Worm (Caenorhabditis elegans) whole organism, L1 larva: ENCODE measurements around the gene iglr-2.

Experiments used
- C16A3.4 ChIP-seq: fragments of 150-350 bp; optimal IDR thresholded peaks from 2 replicates; lab custom pipeline; 2014; ENCODE audit warnings: missing biosample characterization, missing genetic modification characterization
- C34B4.2 ChIP-seq: sonication (generic microtip); optimal IDR thresholded peaks from 2 replicates; lab custom pipeline; 2017; ENCODE audit warnings: mild to moderate bottlenecking, missing genetic modification characterization, missing compliant biosample characterization
- F16B12.6 ChIP-seq: fragments of 150-350 bp; optimal IDR thresholded peaks from 2 replicates; lab custom pipeline; 2014; ENCODE audit warnings: missing biosample characterization, missing genetic modification characterization
- Y116A8C.19 ChIP-seq: sonication (generic microtip); optimal IDR thresholded peaks from 2 replicates; lab custom pipeline; 2016; ENCODE audit warnings: missing compliant biosample characterization, missing genetic modification characterization, borderline replicate concordance
- aha-1 ChIP-seq: fragments of 150-350 bp; optimal IDR thresholded peaks from 2 replicates; lab custom pipeline; 2014; ENCODE audit warnings: missing biosample characterization, missing genetic modification characterization
- ceh-88 ChIP-seq: fragments of 200-800 bp; sonication (Bioruptor generic); IDR thresholded peaks from 2 replicates; pipeline ENCODE4 v1.3.6; 2022; ENCODE audit warnings: missing genetic modification characterization, missing compliant biosample characterization
- ceh-90 ChIP-seq: sonication (generic microtip); optimal IDR thresholded peaks from 2 replicates; lab custom pipeline; 2016; ENCODE audit warnings: missing genetic modification characterization, missing compliant biosample characterization
- ces-1 ChIP-seq: fragments of 150-350 bp; optimal IDR thresholded peaks from 2 replicates; lab custom pipeline; 2014; ENCODE audit warnings: missing biosample characterization, missing genetic modification reagents, missing genetic modification characterization
- dpl-1 ChIP-seq, 3 experiments: fragments of 150-350 bp in 2 of 3; sonication (generic microtip) in 1 of 3; optimal IDR thresholded peaks; 2 replicates each; lab custom pipeline; 2014 to 2017; ENCODE audit warnings: missing biosample characterization in 3 of 3, missing genetic modification characterization in 3 of 3, missing genetic modification reagents in 3 of 3
- dsc-1 ChIP-seq: sonication (generic microtip); optimal IDR thresholded peaks from 2 replicates; lab custom pipeline; 2016; ENCODE audit warnings: mild to moderate bottlenecking, missing genetic modification characterization, missing compliant biosample characterization
- efl-1 ChIP-seq, 4 experiments: fragments of 150-350 bp; optimal IDR thresholded peaks in 3 of 4; peaks in 1 of 4; 1 replicate in 1 of 4; 2 replicates in 3 of 4; lab custom pipeline; 2014; ENCODE audit warnings: missing biosample characterization in 2 of 4, missing genetic modification characterization in 2 of 4, missing genetic modification reagents in 2 of 4
- efl-3 ChIP-seq: fragments of 200-800 bp; sonication (Bioruptor generic); optimal IDR thresholded peaks from 2 replicates; lab custom pipeline; 2018; ENCODE audit warnings: mild to moderate bottlenecking, missing genetic modification characterization, missing compliant biosample characterization
- elt-2 ChIP-seq: sonication (generic microtip); optimal IDR thresholded peaks from 2 replicates; lab custom pipeline; 2016; ENCODE audit warnings: missing genetic modification characterization, mild to moderate bottlenecking, inconsistent platforms, missing compliant biosample characterization, missing genetic modification reagents
- elt-3 ChIP-seq, 6 experiments: fragments of 150-350 bp in 1 of 6; sonication (generic microtip); optimal IDR thresholded peaks; 2 replicates each; lab custom pipeline; 2017 to 2018; ENCODE audit warnings: missing biosample characterization in 6 of 6, missing genetic modification characterization in 6 of 6, inconsistent platforms in 1 of 6
- ets-5 ChIP-seq: fragments of 200-800 bp; sonication (Bioruptor generic); IDR thresholded peaks from 2 replicates; pipeline ENCODE4 v1.3.6; 2022; ENCODE audit warnings: missing genetic modification characterization, missing compliant biosample characterization
- fkh-10 ChIP-seq: sonication (generic microtip); optimal IDR thresholded peaks from 2 replicates; lab custom pipeline; 2017; ENCODE audit warnings: missing biosample characterization, missing genetic modification reagents, missing genetic modification characterization
- fkh-4 ChIP-seq: sonication (generic microtip); optimal IDR thresholded peaks from 2 replicates; lab custom pipeline; 2016; ENCODE audit warnings: missing compliant biosample characterization, missing genetic modification characterization, borderline replicate concordance
- fos-1 ChIP-seq: fragments of 150-350 bp; optimal IDR thresholded peaks from 2 replicates; lab custom pipeline; 2014; ENCODE audit warnings: missing biosample characterization, missing genetic modification characterization
- grh-1 ChIP-seq: fragments of 200-800 bp; sonication (Bioruptor generic); IDR thresholded peaks from 2 replicates; pipeline ENCODE4 v1.3.6; 2022; ENCODE audit warnings: missing genetic modification reagents, missing genetic modification characterization, missing compliant biosample characterization
- irx-1 ChIP-seq: sonication (generic microtip); optimal IDR thresholded peaks from 2 replicates; lab custom pipeline; 2016; ENCODE audit warnings: missing genetic modification characterization, missing compliant biosample characterization
- isw-1 ChIP-seq: fragments of 200-800 bp; sonication (Bioruptor generic); IDR thresholded peaks from 2 replicates; pipeline ENCODE4 v1.3.6; 2022; ENCODE audit warnings: missing genetic modification characterization, missing compliant biosample characterization
- jun-1 ChIP-seq: fragments of 150-350 bp; optimal IDR thresholded peaks from 2 replicates; lab custom pipeline; 2014; ENCODE audit warnings: missing biosample characterization, missing genetic modification reagents, missing genetic modification characterization
- lin-35 ChIP-seq, 2 experiments: fragments of 150-350 bp; optimal IDR thresholded peaks; 2 replicates each; lab custom pipeline; 2014; ENCODE audit warnings: missing biosample characterization in 2 of 2, missing genetic modification characterization in 2 of 2, missing genetic modification reagents in 2 of 2
- lin-39 ChIP-seq: fragments of 150-350 bp; optimal IDR thresholded peaks from 2 replicates; lab custom pipeline; 2014; ENCODE audit warnings: missing biosample characterization, missing genetic modification reagents, missing genetic modification characterization
- lsy-2 ChIP-seq, 2 experiments: fragments of 150-350 bp; optimal IDR thresholded peaks; 2 replicates each; lab custom pipeline; 2014; ENCODE audit warnings: missing biosample characterization in 2 of 2, missing genetic modification characterization in 2 of 2
- mdl-1 ChIP-seq, 2 experiments: fragments of 150-350 bp; optimal IDR thresholded peaks; 2 replicates each; lab custom pipeline; 2014 to 2017; ENCODE audit warnings: missing biosample characterization in 2 of 2, missing genetic modification characterization in 2 of 2, inconsistent platforms in 1 of 2
- mef-2 ChIP-seq: fragments of 150-350 bp; optimal IDR thresholded peaks from 2 replicates; lab custom pipeline; 2014; ENCODE audit warnings: missing biosample characterization, missing genetic modification characterization
- mep-1 ChIP-seq: fragments of 150-350 bp; optimal IDR thresholded peaks from 2 replicates; lab custom pipeline; 2014; ENCODE audit warnings: missing biosample characterization, missing genetic modification characterization
- nhr-12 ChIP-seq: sonication (generic microtip); optimal IDR thresholded peaks from 2 replicates; lab custom pipeline; 2017; ENCODE audit warnings: missing biosample characterization, missing genetic modification characterization
- nhr-20 ChIP-seq: sonication (generic microtip); optimal IDR thresholded peaks from 2 replicates; lab custom pipeline; 2016; ENCODE audit warnings: mild to moderate bottlenecking, missing genetic modification characterization, missing compliant biosample characterization
- nhr-237 ChIP-seq: fragments of 150-350 bp; optimal IDR thresholded peaks from 2 replicates; lab custom pipeline; 2014; ENCODE audit warnings: missing biosample characterization, missing genetic modification characterization
- nhr-28 ChIP-seq: fragments of 150-350 bp; optimal IDR thresholded peaks from 2 replicates; lab custom pipeline; 2014; ENCODE audit warnings: missing biosample characterization, missing genetic modification characterization
- nhr-47 ChIP-seq: sonication (generic microtip); optimal IDR thresholded peaks from 2 replicates; lab custom pipeline; 2016; ENCODE audit warnings: mild to moderate bottlenecking, missing genetic modification characterization, moderate library complexity, missing compliant biosample characterization
- nhr-71 ChIP-seq: sonication (generic microtip); optimal IDR thresholded peaks from 2 replicates; lab custom pipeline; 2016; ENCODE audit warnings: mild to moderate bottlenecking, missing genetic modification characterization, moderate library complexity, missing compliant biosample characterization
- nhr-84 ChIP-seq: sonication (generic microtip); optimal IDR thresholded peaks from 2 replicates; lab custom pipeline; 2017; ENCODE audit warnings: missing biosample characterization, missing genetic modification characterization
- nhr-90 ChIP-seq: sonication (generic microtip); optimal IDR thresholded peaks from 2 replicates; lab custom pipeline; 2016; ENCODE audit warnings: mild to moderate bottlenecking, missing genetic modification characterization, missing compliant biosample characterization; ENCODE audit not compliant: poor library complexity
- pax-3 ChIP-seq: fragments of 200-800 bp; sonication (Bioruptor generic); optimal IDR thresholded peaks from 2 replicates; lab custom pipeline; 2018; ENCODE audit warnings: mild to moderate bottlenecking, missing genetic modification characterization, moderate library complexity, missing compliant biosample characterization
- pqm-1 ChIP-seq: sonication (generic microtip); optimal IDR thresholded peaks from 3 replicates; lab custom pipeline; 2017; ENCODE audit warnings: missing biosample characterization, missing genetic modification characterization
- sup-37 ChIP-seq: fragments of 200-800 bp; sonication (Bioruptor generic); optimal IDR thresholded peaks from 2 replicates; lab custom pipeline; 2018; ENCODE audit warnings: mild to moderate bottlenecking, missing genetic modification characterization, missing compliant biosample characterization
- swsn-7 ChIP-seq: sonication (generic microtip); optimal IDR thresholded peaks from 2 replicates; lab custom pipeline; 2016; ENCODE audit warnings: missing genetic modification characterization, missing compliant biosample characterization
- tbx-2 ChIP-seq: sonication (generic microtip); optimal IDR thresholded peaks from 2 replicates; lab custom pipeline; 2016; ENCODE audit warnings: missing genetic modification characterization, missing compliant biosample characterization
- tlp-1 ChIP-seq: fragments of 150-350 bp; optimal IDR thresholded peaks from 2 replicates; lab custom pipeline; 2014; ENCODE audit warnings: missing biosample characterization, missing genetic modification characterization
- unc-130 ChIP-seq: fragments of 150-350 bp; optimal IDR thresholded peaks from 2 replicates; lab custom pipeline; 2017; ENCODE audit warnings: missing biosample characterization, missing genetic modification characterization, inconsistent platforms
- unc-30 ChIP-seq: sonication (generic microtip); optimal IDR thresholded peaks from 2 replicates; lab custom pipeline; 2017; ENCODE audit warnings: missing biosample characterization, missing genetic modification characterization
- unc-62 ChIP-seq: fragments of 150-350 bp; optimal IDR thresholded peaks from 2 replicates; lab custom pipeline; 2014; ENCODE audit warnings: missing biosample characterization, missing genetic modification reagents, missing genetic modification characterization
- unc-86 ChIP-seq: sonication (generic microtip); optimal IDR thresholded peaks from 2 replicates; lab custom pipeline; 2016; ENCODE audit warnings: missing genetic modification characterization, missing compliant biosample characterization
- unc-98 ChIP-seq: fragments of 200-800 bp; sonication (Bioruptor generic); IDR thresholded peaks from 2 replicates; pipeline ENCODE4 v1.3.6; 2022; ENCODE audit warnings: missing genetic modification characterization, missing compliant biosample characterization
- ztf-11 ChIP-seq, 2 experiments: sonication (generic microtip); optimal IDR thresholded peaks; 2 replicates each; lab custom pipeline; 2016 to 2017; ENCODE audit warnings: missing genetic modification characterization in 2 of 2, missing biosample characterization in 1 of 2, missing compliant biosample characterization in 1 of 2
- ztf-4 ChIP-seq: fragments of 150-350 bp; optimal IDR thresholded peaks from 2 replicates; lab custom pipeline; 2014; ENCODE audit warnings: missing biosample characterization, missing genetic modification characterization

The iglr-2 gene

DNA sequence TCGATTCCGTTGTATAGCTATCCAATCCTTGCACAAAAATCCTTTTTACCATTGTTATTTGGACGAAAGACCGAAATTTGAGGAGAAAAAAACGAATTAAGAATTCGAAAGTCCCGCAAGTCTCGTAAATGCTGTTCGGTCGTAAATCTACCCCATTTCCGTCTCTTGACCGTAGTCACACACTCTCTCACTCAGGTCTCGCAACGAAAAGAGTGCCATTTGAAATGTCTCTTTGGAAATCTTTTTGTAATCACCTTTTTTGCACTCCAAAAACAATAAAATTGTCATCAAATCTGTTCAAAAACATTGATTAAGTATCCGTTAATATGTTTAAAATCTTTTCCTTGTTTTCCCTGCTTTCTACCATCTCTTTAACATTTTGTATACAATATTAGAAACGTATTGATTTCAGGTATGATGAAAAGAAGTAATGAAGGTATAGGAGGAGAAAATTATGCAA is 27.1 kb upstream of the iglr-2 start, which contains the start of the genes R05D3.8 and rfp-1 (continued):
- TF ChIP-seq ces-1 (GFP tag; lab: Kevin White, UChicago) (no peak), jun-1 (tag; lab: Kevin White, UChicago) (no peak), fkh-10 (peak; percentile 58), mdl-1 (tag; optimal IDR thresholded peaks at IDR 0.05; lab: Kevin White, UChicago) (peak in 1 of 2 experiments; percentile 67), Y116A8C.19 (tag; lab: Kevin White, UChicago) (no peak), fkh-4 (tag; lab: Kevin White, UChicago) (no peak), irx-1 (tag; lab: Kevin White, UChicago) (peak; percentile 28)

DNA sequence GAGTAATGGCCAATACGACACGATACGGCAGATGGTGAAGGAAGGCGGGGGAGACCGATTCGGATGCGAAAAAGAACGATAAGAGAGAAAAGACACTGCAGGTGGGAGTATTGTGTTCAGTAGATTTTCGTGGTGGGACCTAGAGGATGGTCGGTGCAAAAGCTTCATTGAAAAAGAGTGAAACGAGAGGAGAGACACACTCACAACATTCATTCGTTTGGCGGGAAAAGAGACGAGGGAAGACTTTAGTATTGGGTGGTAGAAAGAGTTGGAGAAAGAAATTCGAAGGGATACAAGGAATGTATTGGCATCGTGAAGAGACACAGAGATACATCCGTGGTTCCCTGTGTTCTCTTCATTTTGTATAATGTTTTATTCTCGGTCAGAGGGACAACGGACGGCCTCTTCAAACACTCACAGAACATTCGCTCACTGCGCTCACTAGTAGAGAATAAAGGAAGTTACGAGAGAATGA is 25.3 kb upstream of the iglr-2 start:
- TF ChIP-seq mep-1 (tag; lab: Kevin White, UChicago) = peak; percentile 82
- TF ChIP-seq F16B12.6 (tag; lab: Kevin White, UChicago) = peak; percentile 16
- TF ChIP-seq mdl-1 (tag; optimal IDR thresholded peaks at IDR 0.05; lab: Kevin White, UChicago) = peak in 1 of 2 experiments; percentile 51
- no peak for TF ChIP-seq nhr-84
- TF ChIP-seq isw-1 (GFP tag; lab: Robert Waterston, UW) = peak; percentile 17; the same call in 1 of the 2 replicates
- no peak for TF ChIP-seq lin-39 (tag; lab: Kevin White, UChicago)
- TF ChIP-seq ces-1 (GFP tag; lab: Kevin White, UChicago) = no peak
- TF ChIP-seq ets-5 = no peak
- no peak for TF ChIP-seq sup-37
- peak; percentile 69 for TF ChIP-seq C16A3.4 (tag; lab: Kevin White, UChicago)
- TF ChIP-seq nhr-20 (tag; lab: Kevin White, UChicago) = peak; percentile 88
- TF ChIP-seq unc-98 (GFP tag; lab: Robert Waterston, UW) = no peak
- peak; percentile 74 to 93 for TF ChIP-seq lsy-2 (tag; optimal IDR thresholded peaks at IDR 0.05; lab: Kevin White, UChicago)
- TF ChIP-seq dsc-1 (tag; lab: Kevin White, UChicago) = peak; percentile 58
- TF ChIP-seq fkh-4 (tag; lab: Kevin White, UChicago) = no peak
- no peak for TF ChIP-seq unc-62
- TF ChIP-seq tbx-2 (tag; lab: Kevin White, UChicago) = peak; percentile 74
- TF ChIP-seq nhr-71 = peak; percentile 87
- TF ChIP-seq fkh-10 = peak; percentile 68
- TF ChIP-seq grh-1 (GFP tag; lab: Robert Waterston, UW) = no peak
- no peak for TF ChIP-seq nhr-28 (tag; lab: Kevin White, UChicago)
- peak; percentile 2 for TF ChIP-seq elt-2
- TF ChIP-seq ceh-90 (tag; lab: Kevin White, UChicago) = no peak
- TF ChIP-seq unc-30 (tag; lab: Kevin White, UChicago) = no peak
- peak in 2 of 6 experiments; percentile 5 to 24 for TF ChIP-seq elt-3 (tag; optimal IDR thresholded peaks at IDR 0.05; lab: Kevin White, UChicago)
- TF ChIP-seq nhr-237 (tag; lab: Kevin White, UChicago) = no peak
- TF ChIP-seq mef-2 (tag; lab: Kevin White, UChicago) = peak; percentile 29
- peak; percentile 61 to 80 for TF ChIP-seq lin-35 (GFP tag; optimal IDR thresholded peaks at IDR 0.05; lab: Kevin White, UChicago)
- TF ChIP-seq ztf-4 (tag; lab: Kevin White, UChicago) = peak; percentile 69
- no peak for TF ChIP-seq pax-3 (tag; lab: Kevin White, UChicago)
- TF ChIP-seq pqm-1 (tag; lab: Kevin White, UChicago) = no peak
- TF ChIP-seq tlp-1 (tag; lab: Kevin White, UChicago) = no peak
- peak; percentile 73 for TF ChIP-seq swsn-7
- no peak for TF ChIP-seq ceh-88 (GFP tag; lab: Robert Waterston, UW)
- no peak for TF ChIP-seq nhr-12 (tag; lab: Kevin White, UChicago)
- peak in 1 of 2 experiments; percentile 56 for TF ChIP-seq ztf-11 (tag; optimal IDR thresholded peaks at IDR 0.05; lab: Kevin White, UChicago)
- no peak for TF ChIP-seq efl-3 (GFP tag; lab: Kevin White, UChicago)
- TF ChIP-seq fos-1 (tag; lab: Kevin White, UChicago) = peak; percentile 14
- TF ChIP-seq nhr-90 (tag; lab: Kevin White, UChicago) = peak; percentile 63
- TF ChIP-seq efl-1 (optimal IDR thresholded peaks at IDR 0.05; lab: Kevin White, UChicago) = peak; percentile 72 to 85
- peak; percentile 53 to 54 for TF ChIP-seq efl-1 (GFP tag; optimal IDR thresholded peaks at IDR 0.05 in 1 of 2; lab: Kevin White, UChicago)
- no peak for TF ChIP-seq C34B4.2 (tag; lab: Kevin White, UChicago)
- TF ChIP-seq aha-1 (tag; lab: Kevin White, UChicago) = no peak
- TF ChIP-seq unc-130 (tag; lab: Kevin White, UChicago) = peak; percentile 42
- TF ChIP-seq nhr-47 = peak; percentile 69
- TF ChIP-seq dpl-1 (GFP tag; optimal IDR thresholded peaks at IDR 0.05; lab: Kevin White, UChicago) = peak; percentile 47 to 68 (median 55)
- TF ChIP-seq unc-86 = peak; percentile 69
